Worm (Caenorhabditis elegans): ENCODE measurements around the gene M7.7.

The M7.7 gene

ce11 chrIV:11101383-11101782, 11.8 kb downstream of the M7.7 start, which contains the start of gene srlf-18:
srlf-18 (minus strand) TSS chrIV:11101483.
- no peak for TF ChIP-seq sox-4 (tag; optimal IDR thresholded peaks at IDR 0.05)
- TF ChIP-seq Y22D7AL.16 (tag; optimal IDR thresholded peaks at IDR 0.05): no peak
- TF ChIP-seq hlh-13 (GFP tag; optimal IDR thresholded peaks at IDR 0.05): no peak
- no peak for TF ChIP-seq fax-1 (tag; optimal IDR thresholded peaks at IDR 0.05)
- no peak for TF ChIP-seq unc-86 (tag; optimal IDR thresholded peaks at IDR 0.05)

DNA sequence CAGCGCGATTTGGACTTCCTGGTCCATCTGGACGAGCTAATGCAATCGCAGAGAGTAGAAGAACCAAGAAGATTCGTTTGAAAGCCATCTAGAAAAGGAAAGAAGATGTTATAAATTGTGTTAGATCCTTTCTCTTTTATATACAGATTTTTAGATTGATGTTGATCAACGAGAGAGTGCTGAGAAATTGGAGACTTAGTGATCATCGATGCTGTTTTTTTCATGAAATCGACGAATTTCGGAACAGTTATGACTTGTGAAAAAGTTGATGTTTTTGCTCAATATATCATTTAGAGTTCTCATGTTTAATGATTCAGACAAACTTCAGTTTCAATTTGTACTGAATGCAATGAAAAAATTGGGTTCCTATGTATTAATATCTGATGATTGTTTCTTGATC, 13.0 kb downstream of the M7.7 start, which contains the start of gene srlf-17:
Gene srlf-17 (minus strand): TSS at position 101 of the 400 bp plus-strand sequence.
- TF ChIP-seq hlh-15 (tag; optimal IDR thresholded peaks at IDR 0.05) (no peak), sox-4 (tag; optimal IDR thresholded peaks at IDR 0.05) (no peak), ceh-24 (tag; optimal IDR thresholded peaks at IDR 0.05) (no peak), pros-1 (tag; optimal IDR thresholded peaks at IDR 0.05) (no peak), npax-4 (tag; optimal IDR thresholded peaks at IDR 0.05) (no peak), unc-3 (GFP tag; conservative IDR thresholded peaks at IDR 0.05) (no peak), unc-3 (tag; optimal IDR thresholded peaks at IDR 0.05) (no peak), tbx-7 (tag; optimal IDR thresholded peaks at IDR 0.05) (no peak), lin-11 (tag; optimal IDR thresholded peaks at IDR 0.05) (no peak), ceh-48 (tag; optimal IDR thresholded peaks at IDR 0.05) (no peak), sdc-2 (tag; optimal IDR thresholded peaks at IDR 0.05) (no peak), dve-1 (tag; optimal IDR thresholded peaks at IDR 0.05) (no peak), pat-9 (tag; optimal IDR thresholded peaks at IDR 0.05) (no peak), mec-3 (tag; optimal IDR thresholded peaks at IDR 0.05; ENCODE audit: borderline replicate concordance) (no peak), lim-6 (tag; optimal IDR thresholded peaks at IDR 0.05) (no peak)

DNA sequence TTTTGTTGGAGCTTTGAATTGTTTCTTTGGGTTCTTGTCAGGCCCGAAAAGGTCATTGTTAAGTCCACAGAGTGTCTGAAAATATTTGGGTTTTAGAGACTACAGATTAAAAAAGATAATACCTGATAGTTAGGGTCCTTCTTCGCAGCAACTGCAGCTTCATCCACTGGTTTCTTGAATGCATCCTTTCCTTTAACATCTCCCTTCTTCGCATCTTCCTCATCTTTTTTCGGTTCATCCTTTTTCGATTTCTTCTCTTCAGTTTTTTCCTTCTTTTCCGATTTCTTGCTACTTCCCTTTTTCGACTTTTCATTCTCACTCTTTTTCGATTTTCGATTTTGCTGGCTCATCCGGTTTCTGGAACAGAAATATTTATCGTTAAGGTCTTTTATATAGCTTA, 13.9 kb downstream of the M7.7 start:
- TF ChIP-seq nhr-11 (tag; optimal IDR thresholded peaks at IDR 0.05) (peak; percentile 79), unc-42 (tag; optimal IDR thresholded peaks at IDR 0.05) (no peak), ceh-19 (GFP tag; optimal IDR thresholded peaks at IDR 0.05) (no peak)

ce11 chrIV:11105724-11106123, 16.1 kb downstream of the M7.7 start, which contains the start of gene srlf-24:
srlf-24 (minus strand) TSS chrIV:11105824.
- TF ChIP-seq F13H6.1 (tag; optimal IDR thresholded peaks at IDR 0.05) (no peak), ceh-30 (tag; optimal IDR thresholded peaks at IDR 0.05) (no peak), pax-1 (tag; optimal IDR thresholded peaks at IDR 0.05) (no peak), ahr-1 (tag; optimal IDR thresholded peaks at IDR 0.05) (no peak), mec-3 (tag; optimal IDR thresholded peaks at IDR 0.05; ENCODE audit: borderline replicate concordance) (no peak), lin-11 (tag; optimal IDR thresholded peaks at IDR 0.05) (no peak), fax-1 (tag; optimal IDR thresholded peaks at IDR 0.05) (no peak), ceh-34 (tag; optimal IDR thresholded peaks at IDR 0.05) (no peak), C08G9.2 (tag; optimal IDR thresholded peaks at IDR 0.05) (no peak), nfya-1 (tag; optimal IDR thresholded peaks at IDR 0.05) (no peak), pag-3 (tag; optimal IDR thresholded peaks at IDR 0.05; ENCODE audit: borderline replicate concordance) (no peak), hlh-8 (tag; optimal IDR thresholded peaks at IDR 0.05) (no peak), ets-4 (tag; optimal IDR thresholded peaks at IDR 0.05) (no peak), dmd-4 (tag; optimal IDR thresholded peaks at IDR 0.05; ENCODE audit: borderline replicate concordance) (no peak), che-1 (tag; optimal IDR thresholded peaks at IDR 0.05) (no peak), unc-55 (GFP tag; optimal IDR thresholded peaks at IDR 0.05) (no peak)

ce11 chrIV:11109771-11110170, 20.1 kb downstream of the M7.7 start, which contains the start of gene pigk-1:
pigk-1 (minus strand) TSS chrIV:11110018.
- no peak for TF ChIP-seq ceh-19 (GFP tag; optimal IDR thresholded peaks at IDR 0.05)
- no peak for TF ChIP-seq unc-42 (tag; optimal IDR thresholded peaks at IDR 0.05)
- TF ChIP-seq unc-86 (tag; optimal IDR thresholded peaks at IDR 0.05): no peak
- no peak for TF ChIP-seq K09A11.1 (tag; optimal IDR thresholded peaks at IDR 0.05; ENCODE audit: insufficient read depth)
- no peak for TF ChIP-seq ets-4 (tag; optimal IDR thresholded peaks at IDR 0.05)
- no peak for TF ChIP-seq F13H6.1 (tag; optimal IDR thresholded peaks at IDR 0.05)
- no peak for TF ChIP-seq ceh-45 (GFP tag; IDR thresholded peaks at IDR 0.05)
- TF ChIP-seq elt-2 (tag; optimal IDR thresholded peaks at IDR 0.05): no peak
- no peak for TF ChIP-seq hlh-8 (tag; optimal IDR thresholded peaks at IDR 0.05)
- no peak for TF ChIP-seq ama-1 (optimal IDR thresholded peaks at IDR 0.05)
- TF ChIP-seq nhr-11 (tag; optimal IDR thresholded peaks at IDR 0.05): no peak
- TF ChIP-seq sox-2 (GFP tag; IDR thresholded peaks at IDR 0.05): no peak
- TF ChIP-seq pha-2 (tag; optimal IDR thresholded peaks at IDR 0.05): no peak
- TF ChIP-seq lim-6 (tag; optimal IDR thresholded peaks at IDR 0.05): no peak
- TF ChIP-seq zip-5 (tag; optimal IDR thresholded peaks at IDR 0.05): no peak
- TF ChIP-seq ceh-2 (tag; optimal IDR thresholded peaks at IDR 0.05): no peak
- no peak for TF ChIP-seq pat-9 (tag; optimal IDR thresholded peaks at IDR 0.05)
- TF ChIP-seq dmd-4 (tag; optimal IDR thresholded peaks at IDR 0.05; ENCODE audit: borderline replicate concordance): no peak

Measured in whole organism, late embryonic.